Fruit fly (Drosophila melanogaster) whole organism, embryonic: ENCODE measurements around the gene Gr63a.

Experiments used
- Awh ChIP-seq: fragments of 200-800 bp; sonication (Bioruptor generic); IDR thresholded peaks from 2 replicates; pipeline ENCODE4, ENCODE4 v1.3.6; 2022; ENCODE audit warnings: missing biosample characterization, missing genetic modification characterization
- CG10321 ChIP-seq: fragments of 200-800 bp; sonication (Bioruptor generic); IDR thresholded peaks from 2 replicates; pipeline ENCODE4 v1.3.6; 2022; ENCODE audit warnings: missing biosample characterization, missing genetic modification characterization
- CG10565 ChIP-seq: fragments of 200-800 bp; sonication (Bioruptor generic); optimal IDR thresholded peaks from 3 replicates; lab custom pipeline; 2016; ENCODE audit warnings: missing biosample characterization, mild to moderate bottlenecking, missing genetic modification characterization
- CG12219 ChIP-seq: fragments of 200-800 bp; sonication (Bioruptor generic); optimal IDR thresholded peaks from 3 replicates; lab custom pipeline; 2018; ENCODE audit warnings: missing biosample characterization, mild to moderate bottlenecking, missing genetic modification characterization
- CG1792 ChIP-seq: fragments of 200-800 bp; sonication (Bioruptor generic); optimal IDR thresholded peaks from 2 replicates; lab custom pipeline; 2016; ENCODE audit warnings: missing biosample characterization, missing genetic modification characterization
- CG30020 ChIP-seq: fragments of 200-800 bp; optimal IDR thresholded peaks from 2 replicates; lab custom pipeline; 2019; ENCODE audit warnings: missing biosample characterization, mild to moderate bottlenecking, missing genetic modification characterization, moderate library complexity
- CG3838 ChIP-seq: fragments of 200-800 bp; sonication (Bioruptor generic); optimal IDR thresholded peaks from 3 replicates; lab custom pipeline; 2016; ENCODE audit warnings: missing biosample characterization, missing genetic modification characterization
- CG4328 ChIP-seq: fragments of 200-800 bp; sonication (Bioruptor generic); optimal IDR thresholded peaks from 3 replicates; lab custom pipeline; 2017; ENCODE audit warnings: missing biosample characterization, missing genetic modification reagents, missing genetic modification characterization
- CG4707 ChIP-seq: fragments of 200-800 bp; sonication (Bioruptor generic); optimal IDR thresholded peaks from 2 replicates; lab custom pipeline; 2018; ENCODE audit warnings: missing biosample characterization, mild to moderate bottlenecking, missing genetic modification characterization, moderate library complexity
- CG6791 ChIP-seq: fragments of 200-800 bp; sonication (Bioruptor generic); IDR thresholded peaks from 3 replicates; pipeline ENCODE4 v1.3.6; 2022; ENCODE audit warnings: missing biosample characterization, missing genetic modification characterization; ENCODE audit not compliant: partially characterized antibody
- CG7556 ChIP-seq: fragments of 200-800 bp; sonication (Bioruptor generic); optimal IDR thresholded peaks from 2 replicates; lab custom pipeline; 2017; ENCODE audit warnings: missing biosample characterization, mild to moderate bottlenecking, missing genetic modification characterization
- Dip2 ChIP-seq: fragments of 200-800 bp; sonication (Bioruptor generic); IDR thresholded peaks from 2 replicates; pipeline ENCODE4 v1.3.6; 2022; ENCODE audit warnings: missing biosample characterization, missing genetic modification characterization
- Dp ChIP-seq: fragments of 200-800 bp; sonication (Bioruptor generic); optimal IDR thresholded peaks from 2 replicates; lab custom pipeline; 2018; ENCODE audit warnings: missing biosample characterization, mild to moderate bottlenecking, missing genetic modification characterization, moderate library complexity
- Fer2 ChIP-seq: fragments of 200-800 bp; sonication (Bioruptor generic); optimal IDR thresholded peaks from 2 replicates; lab custom pipeline; 2018; ENCODE audit warnings: missing biosample characterization, mild to moderate bottlenecking, missing genetic modification characterization, moderate library complexity
- HLHmδ ChIP-seq: fragments of 200-800 bp; sonication (Bioruptor generic); optimal IDR thresholded peaks from 2 replicates; lab custom pipeline; 2018; ENCODE audit warnings: missing biosample characterization, mild to moderate bottlenecking, missing genetic modification characterization, moderate library complexity
- HmgZ ChIP-seq: fragments of 200-800 bp; sonication (Bioruptor generic); optimal IDR thresholded peaks from 2 replicates; lab custom pipeline; 2018; ENCODE audit warnings: missing biosample characterization, mild to moderate bottlenecking, missing genetic modification characterization
- MTF-1 ChIP-seq: fragments of 200-800 bp; sonication (Bioruptor generic); optimal IDR thresholded peaks from 2 replicates; lab custom pipeline; 2018; ENCODE audit warnings: missing biosample characterization, mild to moderate bottlenecking, missing genetic modification characterization, borderline replicate concordance
- Mad ChIP-seq: fragments of 200-800 bp; sonication (Bioruptor generic); optimal IDR thresholded peaks from 2 replicates; lab custom pipeline; 2016; ENCODE audit warnings: missing biosample characterization, missing genetic modification characterization
- Meics ChIP-seq: fragments of 200-800 bp; sonication (Bioruptor generic); optimal IDR thresholded peaks from 2 replicates; lab custom pipeline; 2017; ENCODE audit warnings: missing biosample characterization, mild to moderate bottlenecking, missing genetic modification characterization
- NfI ChIP-seq: fragments of 200-800 bp; sonication (Bioruptor generic); optimal IDR thresholded peaks from 3 replicates; lab custom pipeline; 2018; ENCODE audit warnings: missing biosample characterization, mild to moderate bottlenecking, missing genetic modification characterization, moderate library complexity
- Oaz ChIP-seq: fragments of 200-800 bp; sonication (Bioruptor generic); IDR thresholded peaks from 2 replicates; pipeline ENCODE4 v1.3.6; 2022; ENCODE audit warnings: missing biosample characterization, missing genetic modification characterization
- Side ChIP-seq: fragments of 200-800 bp; sonication (Bioruptor generic); optimal IDR thresholded peaks from 2 replicates; lab custom pipeline; 2016; ENCODE audit warnings: missing biosample characterization, missing genetic modification characterization
- Sox102F ChIP-seq: fragments of 200-800 bp; sonication (Bioruptor generic); optimal IDR thresholded peaks from 2 replicates; lab custom pipeline; 2018; ENCODE audit warnings: missing biosample characterization, mild to moderate bottlenecking, missing genetic modification characterization, moderate library complexity
- Spps ChIP-seq: fragments of 200-800 bp; sonication (Bioruptor generic); optimal IDR thresholded peaks from 2 replicates; lab custom pipeline; 2018; ENCODE audit warnings: missing biosample characterization, mild to moderate bottlenecking, missing genetic modification characterization
- ase ChIP-seq: fragments of 200-800 bp; sonication (Bioruptor generic); IDR thresholded peaks from 3 replicates; pipeline ENCODE4 v1.3.6; 2022; ENCODE audit warnings: missing biosample characterization, missing genetic modification characterization
- bsh ChIP-seq, 2 experiments: fragments of 200-800 bp; sonication (Bioruptor generic); optimal IDR thresholded peaks; 2 replicates each; lab custom pipeline; 2017 to 2018; ENCODE audit warnings: mild to moderate bottlenecking in 2 of 2, missing biosample characterization in 2 of 2, missing genetic modification characterization in 2 of 2, moderate library complexity in 1 of 2
- dmrt99B ChIP-seq: fragments of 200-800 bp; sonication (Bioruptor generic); optimal IDR thresholded peaks from 2 replicates; lab custom pipeline; 2018; ENCODE audit warnings: missing biosample characterization, mild to moderate bottlenecking, missing genetic modification characterization, moderate library complexity
- emc ChIP-seq: fragments of 200-800 bp; sonication (Bioruptor generic); optimal IDR thresholded peaks from 2 replicates; lab custom pipeline; 2016; ENCODE audit warnings: missing biosample characterization, missing genetic modification characterization
- en ChIP-seq: fragments of 200-800 bp; sonication (Bioruptor generic); optimal IDR thresholded peaks from 2 replicates; lab custom pipeline; 2016; ENCODE audit warnings: missing biosample characterization, missing genetic modification characterization
- eyg ChIP-seq: fragments of 200-800 bp; sonication (Bioruptor generic); optimal IDR thresholded peaks from 3 replicates; lab custom pipeline; 2016; ENCODE audit warnings: missing biosample characterization, missing genetic modification characterization
- fd102C ChIP-seq: fragments of 200-800 bp; sonication (Bioruptor generic); optimal IDR thresholded peaks from 2 replicates; lab custom pipeline; 2018; ENCODE audit warnings: missing biosample characterization, mild to moderate bottlenecking, missing genetic modification characterization, moderate library complexity
- fd96Cb ChIP-seq: fragments of 200-800 bp; sonication (Bioruptor generic); optimal IDR thresholded peaks from 2 replicates; lab custom pipeline; 2018; ENCODE audit warnings: missing biosample characterization, mild to moderate bottlenecking, missing genetic modification characterization, moderate library complexity
- ind ChIP-seq: fragments of 200-800 bp; sonication (Bioruptor generic); optimal IDR thresholded peaks from 3 replicates; lab custom pipeline; 2016; ENCODE audit warnings: missing biosample characterization, missing genetic modification characterization
- klu ChIP-seq: fragments of 200-800 bp; sonication (Bioruptor generic); IDR thresholded peaks from 2 replicates; pipeline ENCODE4 v1.3.6; 2022; ENCODE audit warnings: missing biosample characterization, missing genetic modification characterization
- oc ChIP-seq: fragments of 200-800 bp; sonication (Bioruptor generic); optimal IDR thresholded peaks from 2 replicates; lab custom pipeline; 2018; ENCODE audit warnings: missing biosample characterization, mild to moderate bottlenecking, missing genetic modification characterization, moderate library complexity
- odd ChIP-seq: fragments of 200-800 bp; sonication (Bioruptor generic); optimal IDR thresholded peaks from 2 replicates; lab custom pipeline; 2017; ENCODE audit warnings: missing biosample characterization, mild to moderate bottlenecking, missing genetic modification characterization
- pan ChIP-seq, 4 experiments: fragments of >200 bp in 3 of 4; fragments of 200-800 bp in 1 of 4; sonication (Bioruptor generic) in 1 of 4; optimal IDR thresholded peaks in 3 of 4; IDR thresholded peaks in 1 of 4; 2 replicates each; pipeline versions ENCODE4 v1.3.6 to Lab custom; 2017 to 2022; ENCODE audit warnings: missing biosample characterization in 2 of 4, missing genetic modification characterization in 2 of 4, mixed read lengths in 1 of 4
- pfk ChIP-seq: fragments of 200-800 bp; sonication (Bioruptor generic); optimal IDR thresholded peaks from 2 replicates; lab custom pipeline; 2018; ENCODE audit warnings: missing biosample characterization, mild to moderate bottlenecking, missing genetic modification characterization, moderate library complexity
- pum ChIP-seq: fragments of 200-800 bp; sonication (Bioruptor generic); optimal IDR thresholded peaks from 2 replicates; lab custom pipeline; 2016; ENCODE audit warnings: missing biosample characterization, missing genetic modification characterization
- sc ChIP-seq, 3 experiments: fragments of >200 bp in 2 of 3; fragments of 200-800 bp in 1 of 3; sonication (Bioruptor generic) in 1 of 3; optimal IDR thresholded peaks; 2 replicates in 2 of 3; 3 replicates in 1 of 3; lab custom pipeline; 2017; ENCODE audit warnings: mild to moderate bottlenecking in 1 of 3, missing biosample characterization in 1 of 3, missing genetic modification characterization in 1 of 3, missing genetic modification reagents in 1 of 3
- seq ChIP-seq: fragments of 200-800 bp; sonication (Bioruptor generic); IDR thresholded peaks from 2 replicates; pipeline ENCODE4 v1.3.6; 2022; ENCODE audit warnings: missing biosample characterization, missing genetic modification characterization
- sim ChIP-seq: fragments of 200-800 bp; sonication (Bioruptor generic); IDR thresholded peaks from 2 replicates; pipeline ENCODE4 v1.3.6; 2022; ENCODE audit warnings: missing biosample characterization, missing genetic modification characterization
- tio ChIP-seq: fragments of 200-800 bp; sonication (Bioruptor generic); optimal IDR thresholded peaks from 2 replicates; lab custom pipeline; 2017; ENCODE audit warnings: missing biosample characterization, missing genetic modification characterization, inconsistent platforms
- unc-4 ChIP-seq: fragments of 200-800 bp; sonication (Bioruptor generic); IDR thresholded peaks from 2 replicates; pipeline ENCODE4 v1.3.6; 2022; ENCODE audit warnings: missing biosample characterization, missing genetic modification characterization; ENCODE audit not compliant: partially characterized antibody
- yki ChIP-seq: fragments of >200 bp; optimal IDR thresholded peaks from 3 replicates; lab custom pipeline; 2018
- z ChIP-seq: fragments of 200-800 bp; sonication (Bioruptor generic); IDR thresholded peaks from 3 replicates; pipeline ENCODE4 v1.3.6; 2022; ENCODE audit warnings: missing biosample characterization, missing genetic modification characterization
- zen ChIP-seq: fragments of 200-800 bp; sonication (Bioruptor generic); optimal IDR thresholded peaks from 3 replicates; lab custom pipeline; 2018; ENCODE audit warnings: missing biosample characterization, mild to moderate bottlenecking, missing genetic modification characterization, moderate library complexity

The Gr63a gene

dm6 chr3L:3862504-3863380, 33.7 kb downstream of the Gr63a start (continued):
- TF ChIP-seq ind (GFP tag; lab: Kevin White, UChicago) (peak; percentile 43), pfk (no peak), dmrt99B (tag; lab: Kevin White, UChicago) (peak; percentile 69), Fer2 (tag; lab: Kevin White, UChicago) (no peak), pan (optimal IDR thresholded peaks at IDR 0.05; lab: Kevin White, UChicago) (no peak), pan (GFP tag; optimal IDR thresholded peaks at IDR 0.05 in 1 of 2, IDR thresholded peaks at IDR 0.05 in 1 of 2) (peak in 1 of 2 experiments; percentile 57), unc-4 (GFP tag; lab: Robert Waterston, UW) (no peak), CG4328 (GFP tag; lab: Kevin White, UChicago) (no peak), en (peak; percentile 28), CG7556 (peak; percentile 58), bsh (GFP tag; optimal IDR thresholded peaks at IDR 0.05; lab: Kevin White, UChicago) (peak in 1 of 2 experiments; percentile 88), NfI (GFP tag; lab: Kevin White, UChicago) (peak; percentile 41), emc (GFP tag; lab: Kevin White, UChicago) (no peak), ase (GFP tag; lab: Robert Waterston, UW) (no peak), HmgZ (no peak), fd102C (no peak), Dp (GFP tag; lab: Kevin White, UChicago) (no peak), odd (GFP tag; lab: Kevin White, UChicago) (peak; percentile 33), CG10565 (GFP tag; lab: Kevin White, UChicago) (peak; percentile 39), CG6791 (GFP tag; lab: Robert Waterston, UW) (no peak), klu (no peak), CG3838 (GFP tag; lab: Kevin White, UChicago) (no peak), pum (no peak), fd96Cb (peak; percentile 81), Spps (tag; lab: Kevin White, UChicago) (peak; percentile 1), CG4707 (GFP tag; lab: Kevin White, UChicago) (peak; percentile 51), tio (peak; percentile 74), z (GFP tag; lab: Robert Waterston, UW) (peak; percentile 75), CG1792 (GFP tag; lab: Kevin White, UChicago) (peak; percentile 34), CG10321 (GFP tag; lab: Robert Waterston, UW) (no peak), sc (optimal IDR thresholded peaks at IDR 0.05; lab: Kevin White, UChicago) (no peak), sc (GFP tag; optimal IDR thresholded peaks at IDR 0.05; lab: Kevin White, UChicago) (peak; percentile 54), zen (tag; lab: Kevin White, UChicago) (peak; percentile 78), Meics (GFP tag; lab: Kevin White, UChicago) (no peak), Side (GFP tag; lab: Kevin White, UChicago) (peak; percentile 10), seq (no peak), HLHmδ (GFP tag; lab: Kevin White, UChicago) (no peak), Mad (peak; percentile 28), CG12219 (peak; percentile 60), sim (GFP tag; lab: Robert Waterston, UW) (peak; percentile 37; the same call in 1 of the 2 replicates), Awh (GFP tag; lab: Robert Waterston, UW) (peak; percentile 84), MTF-1 (GFP tag; lab: Kevin White, UChicago) (peak; percentile 33), yki (lab: Kevin White, UChicago) (no peak), eyg (GFP tag; lab: Kevin White, UChicago) (no peak), Dip2 (GFP tag; lab: Robert Waterston, UW) (no peak), CG30020 (tag; lab: Kevin White, UChicago) (peak; percentile 15), oc (tag; lab: Kevin White, UChicago) (no peak), Sox102F (GFP tag; lab: Kevin White, UChicago) (peak; percentile 76), Oaz (GFP tag; lab: Robert Waterston, UW) (no peak)
